Fruit fly (Drosophila melanogaster) whole organism, prepupa: Measurements from ENCODE around the gene sac.

Experiments used
- CG15336 ChIP-seq: fragments of 200-800 bp; sonication (Bioruptor generic); IDR thresholded peaks from 2 replicates; pipeline ENCODE4 v1.3.6; 2022; ENCODE audit warnings: missing biosample characterization, missing genetic modification characterization
- CG1621 ChIP-seq: fragments of 200-800 bp; sonication (Bioruptor generic); optimal IDR thresholded peaks from 3 replicates; lab custom pipeline; 2018; ENCODE audit warnings: missing biosample characterization, mild to moderate bottlenecking, missing genetic modification characterization
- CG32006 ChIP-seq: fragments of 200-800 bp; sonication (Bioruptor generic); optimal IDR thresholded peaks from 3 replicates; lab custom pipeline; 2017; ENCODE audit warnings: missing biosample characterization, mild to moderate bottlenecking, missing genetic modification characterization
- CG34406 ChIP-seq: fragments of 200-800 bp; sonication (Bioruptor generic); optimal IDR thresholded peaks from 3 replicates; lab custom pipeline; 2016; ENCODE audit warnings: missing biosample characterization, missing genetic modification characterization
- CG8632 ChIP-seq: fragments of 200-800 bp; sonication (Bioruptor generic); optimal IDR thresholded peaks from 3 replicates; lab custom pipeline; 2016; ENCODE audit warnings: missing biosample characterization, missing genetic modification characterization
- Hr39 ChIP-seq: fragments of 200-800 bp; sonication (Bioruptor generic); optimal IDR thresholded peaks from 2 replicates; lab custom pipeline; 2016; ENCODE audit warnings: missing biosample characterization, missing genetic modification characterization
- pdm3 ChIP-seq: fragments of 200-800 bp; sonication (Bioruptor generic); optimal IDR thresholded peaks from 3 replicates; lab custom pipeline; 2016; ENCODE audit warnings: missing biosample characterization, missing genetic modification characterization

- no peak for TF ChIP-seq CG1621 (tag; lab: Kevin White, UChicago)
- no peak for TF ChIP-seq pdm3 (GFP tag; lab: Kevin White, UChicago)
- no peak for TF ChIP-seq CG8632
- no peak for TF ChIP-seq Hr39 (GFP tag; lab: Kevin White, UChicago)
- TF ChIP-seq CG15336 (GFP tag; lab: Robert Waterston, UW) = peak; percentile 38; the same call in 1 of the 2 replicates
- no peak for TF ChIP-seq CG32006 (GFP tag; lab: Kevin White, UChicago)
- TF ChIP-seq CG34406 (GFP tag; lab: Kevin White, UChicago) = no peak
Observed at dm6 chr3R:4452345-4453044, 28.1 kb upstream of the sac start.
